Worm (Caenorhabditis elegans) whole organism, late embryonic: ENCODE results near the gene F40G9.17.

Source experiments
- ahr-1 ChIP-seq: sonication (generic microtip); optimal IDR thresholded peaks from 2 replicates; lab custom pipeline; 2016; ENCODE audit warnings: missing genetic modification characterization, missing compliant biosample characterization
- ama-1 ChIP-seq: fragments of 150-350 bp; optimal IDR thresholded peaks from 2 replicates; lab custom pipeline; 2014
- ceh-22 ChIP-seq: sonication (generic microtip); optimal IDR thresholded peaks from 2 replicates; lab custom pipeline; 2017; ENCODE audit warnings: missing biosample characterization, missing genetic modification characterization
- ceh-30 ChIP-seq: fragments of 150-350 bp; optimal IDR thresholded peaks from 2 replicates; lab custom pipeline; 2014; ENCODE audit warnings: missing biosample characterization, missing genetic modification characterization
- dmd-4 ChIP-seq: sonication (generic microtip); optimal IDR thresholded peaks from 2 replicates; lab custom pipeline; 2016; ENCODE audit warnings: borderline replicate concordance, missing genetic modification characterization, missing compliant biosample characterization
- npax-4 ChIP-seq: sonication (generic microtip); optimal IDR thresholded peaks from 2 replicates; lab custom pipeline; 2016; ENCODE audit warnings: missing genetic modification characterization, missing compliant biosample characterization
- pag-3 ChIP-seq: sonication (generic microtip); optimal IDR thresholded peaks from 2 replicates; lab custom pipeline; 2016; ENCODE audit warnings: missing compliant biosample characterization, missing genetic modification characterization, borderline replicate concordance
- pqm-1 ChIP-seq: sonication (generic microtip); optimal IDR thresholded peaks from 2 replicates; lab custom pipeline; 2016; ENCODE audit warnings: missing genetic modification characterization, missing compliant biosample characterization
- rnt-1 ChIP-seq: sonication (generic microtip); optimal IDR thresholded peaks from 2 replicates; lab custom pipeline; 2016; ENCODE audit warnings: missing genetic modification characterization, missing compliant biosample characterization
- tbx-2 ChIP-seq: sonication (generic microtip); optimal IDR thresholded peaks from 2 replicates; lab custom pipeline; 2016; ENCODE audit warnings: missing genetic modification characterization, missing compliant biosample characterization
- ttx-3 ChIP-seq: sonication (generic microtip); optimal IDR thresholded peaks from 2 replicates; lab custom pipeline; 2016; ENCODE audit warnings: missing genetic modification reagents, missing genetic modification characterization, missing compliant biosample characterization

ce11 chrIII:184335-184734, 9.9 kb upstream of the F40G9.17 start:
- TF ChIP-seq ceh-22 (tag; lab: Kevin White, UChicago) (no peak), ahr-1 (tag; lab: Kevin White, UChicago) (no peak), dmd-4 (no peak), ama-1 (lab: Kevin White, UChicago) (no peak), pqm-1 (tag; lab: Kevin White, UChicago) (no peak), rnt-1 (tag; lab: Kevin White, UChicago) (no peak), tbx-2 (no peak), pag-3 (tag; lab: Kevin White, UChicago) (no peak), ceh-30 (no peak), npax-4 (no peak), ttx-3 (tag; lab: Kevin White, UChicago) (no peak)
